Fruit fly (Drosophila melanogaster): Measurements from ENCODE around the gene Lcp65Ag2.

- TF ChIP-seq insv (optimal IDR thresholded peaks at IDR 0.05) (no peak), Myc (optimal IDR thresholded peaks at IDR 0.05) (no peak)
These were observed 28.8 kb downstream of the Lcp65Ag2 start for dm6 chr3L:6104551-6104950.

Measured in Kc167 (cell line).